Worm (Caenorhabditis elegans) whole organism, young adult: ENCODE data around the gene R74.2.

Source experiments
- B0035.1 ChIP-seq: sonication (generic microtip); optimal IDR thresholded peaks from 2 replicates; lab custom pipeline; 2016; ENCODE audit warnings: missing genetic modification characterization, mild to moderate bottlenecking, missing compliant biosample characterization, missing genotype, missing genetic modification reagents
- D2030.7 ChIP-seq: fragments of 200-800 bp; sonication (Bioruptor generic); IDR thresholded peaks from 2 replicates; pipeline ENCODE4 v1.3.6; 2022; ENCODE audit warnings: missing genetic modification reagents, missing genetic modification characterization, missing compliant biosample characterization
- F23B12.7 ChIP-seq: sonication (generic microtip); optimal IDR thresholded peaks from 2 replicates; lab custom pipeline; 2017; ENCODE audit warnings: missing genetic modification characterization, mild to moderate bottlenecking, missing compliant biosample characterization, antibody characterized with exemption, moderate library complexity; ENCODE audit not compliant: insufficient read depth
- F39B2.1 ChIP-seq: fragments of 200-800 bp; sonication (Bioruptor generic); IDR thresholded peaks from 2 replicates; pipeline ENCODE4 v1.3.6; 2022; ENCODE audit warnings: missing genetic modification reagents, missing genetic modification characterization, missing compliant biosample characterization
- F49E8.2 ChIP-seq: sonication (generic microtip); optimal IDR thresholded peaks from 3 replicates; lab custom pipeline; 2017; ENCODE audit warnings: missing genetic modification characterization, mild to moderate bottlenecking, missing compliant biosample characterization, antibody characterized with exemption, moderate library complexity; ENCODE audit not compliant: insufficient read depth
- F57A8.1 ChIP-seq: fragments of 200-800 bp; sonication (Bioruptor generic); optimal IDR thresholded peaks from 2 replicates; lab custom pipeline; 2018; ENCODE audit warnings: mild to moderate bottlenecking, missing genetic modification characterization, moderate library complexity, missing compliant biosample characterization
- K11D2.4 ChIP-seq: fragments of 200-800 bp; sonication (Bioruptor generic); IDR thresholded peaks from 2 replicates; pipeline ENCODE4 v1.3.6; 2022; ENCODE audit warnings: missing genetic modification reagents, missing genetic modification characterization, missing compliant biosample characterization
- T07F8.4 ChIP-seq: sonication (generic microtip); optimal IDR thresholded peaks from 2 replicates; lab custom pipeline; 2016; ENCODE audit warnings: mild to moderate bottlenecking, missing genetic modification characterization, moderate library complexity, missing compliant biosample characterization
- Y53G8AR.9 ChIP-seq: fragments of 200-800 bp; sonication (Bioruptor generic); conservative IDR thresholded peaks from 2 replicates; pipeline ENCODE4 v1.3.6; 2022; ENCODE audit warnings: missing genetic modification reagents, missing genetic modification characterization, missing compliant biosample characterization
- ama-1 ChIP-seq, 3 experiments: fragments of 150-350 bp in 1 of 3; sonication (generic microtip) in 2 of 3; optimal IDR thresholded peaks; 2 replicates each; lab custom pipeline; 2014 to 2018; ENCODE audit warnings: missing biosample characterization in 2 of 3, missing genetic modification characterization in 2 of 3, missing genetic modification reagents in 2 of 3
- atf-7 ChIP-seq: sonication (generic microtip); optimal IDR thresholded peaks from 2 replicates; lab custom pipeline; 2017; ENCODE audit warnings: mild to moderate bottlenecking, missing genetic modification characterization, missing compliant biosample characterization
- attf-3 ChIP-seq: fragments of 200-800 bp; sonication (Bioruptor generic); conservative IDR thresholded peaks from 2 replicates; pipeline ENCODE4 v1.3.6; 2022; ENCODE audit warnings: missing genetic modification reagents, missing genetic modification characterization, missing compliant biosample characterization
- attf-5 ChIP-seq: fragments of 200-800 bp; sonication (Bioruptor generic); optimal IDR thresholded peaks from 2 replicates; lab custom pipeline; 2018; ENCODE audit warnings: mild to moderate bottlenecking, missing genetic modification characterization, missing compliant biosample characterization
- cebp-1 ChIP-seq, 2 experiments: fragments of 200-800 bp in 1 of 2; sonication (Bioruptor generic) in 1 of 2; sonication (generic microtip) in 1 of 2; IDR thresholded peaks in 1 of 2; optimal IDR thresholded peaks in 1 of 2; 2 replicates each; pipeline versions ENCODE4 v1.3.6 to Lab custom; 2017 to 2022; ENCODE audit warnings: missing compliant biosample characterization in 2 of 2, missing genetic modification characterization in 2 of 2, mild to moderate bottlenecking in 1 of 2, missing genetic modification reagents in 1 of 2, moderate library complexity in 1 of 2
- ceh-100 ChIP-seq: fragments of 200-800 bp; sonication (Bioruptor generic); IDR thresholded peaks from 2 replicates; pipeline ENCODE4 v1.3.6; 2022; ENCODE audit warnings: missing genetic modification reagents, missing genetic modification characterization, missing compliant biosample characterization
- chd-7 ChIP-seq: sonication (generic microtip); optimal IDR thresholded peaks from 2 replicates; lab custom pipeline; 2016; ENCODE audit warnings: mild to moderate bottlenecking, missing genetic modification characterization, moderate library complexity, missing compliant biosample characterization
- die-1 ChIP-seq: sonication (generic microtip); optimal IDR thresholded peaks from 2 replicates; lab custom pipeline; 2016; ENCODE audit warnings: missing genotype, mild to moderate bottlenecking, missing genetic modification characterization, missing compliant biosample characterization
- hmg-1.2 ChIP-seq: fragments of 200-800 bp; sonication (Bioruptor generic); IDR thresholded peaks from 2 replicates; pipeline ENCODE4 v1.3.6; 2022; ENCODE audit warnings: missing genetic modification reagents, missing genetic modification characterization, missing compliant biosample characterization
- let-526 ChIP-seq: fragments of 200-800 bp; sonication (Bioruptor generic); IDR thresholded peaks from 2 replicates; pipeline ENCODE4 v1.3.6; 2022; ENCODE audit warnings: missing genetic modification reagents, missing genetic modification characterization, missing compliant biosample characterization
- let-607 ChIP-seq, 2 experiments: fragments of 200-800 bp in 1 of 2; sonication (Bioruptor generic) in 1 of 2; sonication (generic microtip) in 1 of 2; optimal IDR thresholded peaks; 2 replicates each; lab custom pipeline; 2016 to 2018; ENCODE audit warnings: mild to moderate bottlenecking in 2 of 2, missing compliant biosample characterization in 2 of 2, missing genetic modification characterization in 2 of 2, moderate library complexity in 2 of 2, missing genotype in 1 of 2
- lin-35 ChIP-seq, 3 experiments: fragments of 150-350 bp in 2 of 3; sonication (generic microtip) in 1 of 3; optimal IDR thresholded peaks; 2 replicates each; lab custom pipeline; 2014 to 2018; ENCODE audit warnings: missing biosample characterization in 3 of 3, missing genetic modification characterization in 3 of 3, missing genetic modification reagents in 3 of 3
- lsl-1 ChIP-seq: fragments of 200-800 bp; sonication (Bioruptor generic); optimal IDR thresholded peaks from 2 replicates; lab custom pipeline; 2018; ENCODE audit warnings: mild to moderate bottlenecking, missing genetic modification characterization, moderate library complexity, missing compliant biosample characterization
- madf-3 ChIP-seq: fragments of 200-800 bp; sonication (Bioruptor generic); IDR thresholded peaks from 2 replicates; pipeline ENCODE4 v1.3.6; 2022; ENCODE audit warnings: missing genetic modification reagents, missing genetic modification characterization, missing compliant biosample characterization
- madf-6 ChIP-seq: fragments of 200-800 bp; sonication (Bioruptor generic); IDR thresholded peaks from 2 replicates; pipeline ENCODE4 v1.3.6; 2022; ENCODE audit warnings: missing genetic modification reagents, missing genetic modification characterization, missing compliant biosample characterization
- madf-8 ChIP-seq: fragments of 200-800 bp; sonication (Bioruptor generic); conservative IDR thresholded peaks from 2 replicates; pipeline ENCODE4 v1.3.6; 2022; ENCODE audit warnings: missing genetic modification reagents, missing genetic modification characterization, missing compliant biosample characterization
- mel-28 ChIP-seq: sonication (generic microtip); optimal IDR thresholded peaks from 2 replicates; lab custom pipeline; 2016; ENCODE audit warnings: borderline replicate concordance, mild to moderate bottlenecking, missing genetic modification characterization, missing compliant biosample characterization
- mes-4 ChIP-seq: sonication (generic microtip); optimal IDR thresholded peaks from 2 replicates; lab custom pipeline; 2016; ENCODE audit warnings: missing genotype, missing genetic modification characterization, missing compliant biosample characterization
- nfya-1 ChIP-seq: sonication (generic microtip); optimal IDR thresholded peaks from 2 replicates; lab custom pipeline; 2017; ENCODE audit warnings: antibody characterized with exemption, missing compliant biosample characterization, missing genetic modification characterization, borderline replicate concordance; ENCODE audit not compliant: insufficient read depth
- nhr-27 ChIP-seq: fragments of 200-800 bp; sonication (Bioruptor generic); optimal IDR thresholded peaks from 2 replicates; lab custom pipeline; 2018; ENCODE audit warnings: mild to moderate bottlenecking, missing genetic modification characterization, moderate library complexity, missing compliant biosample characterization
- nhr-80 ChIP-seq: sonication (generic microtip); optimal IDR thresholded peaks from 2 replicates; lab custom pipeline; 2016; ENCODE audit warnings: missing genetic modification characterization, missing compliant biosample characterization
- pbrm-1 ChIP-seq: fragments of 200-800 bp; sonication (Bioruptor generic); IDR thresholded peaks from 2 replicates; pipeline ENCODE4 v1.3.6; 2022; ENCODE audit warnings: missing genetic modification reagents, missing genetic modification characterization, missing compliant biosample characterization
- pha-4 ChIP-seq: fragments of 150-350 bp; sonication (generic microtip); optimal IDR thresholded peaks from 2 replicates; lab custom pipeline; 2014; ENCODE audit warnings: missing biosample characterization, missing genetic modification reagents, missing genetic modification characterization
- sdz-38 ChIP-seq: sonication (generic microtip); optimal IDR thresholded peaks from 2 replicates; lab custom pipeline; 2016; ENCODE audit warnings: missing genotype, missing genetic modification characterization, missing compliant biosample characterization
- somi-1 ChIP-seq: fragments of 200-800 bp; sonication (Bioruptor generic); optimal IDR thresholded peaks from 2 replicates; lab custom pipeline; 2018; ENCODE audit warnings: mild to moderate bottlenecking, missing genetic modification characterization, missing compliant biosample characterization
- tlf-1 ChIP-seq: fragments of 200-800 bp; sonication (Bioruptor generic); optimal IDR thresholded peaks from 2 replicates; lab custom pipeline; 2018; ENCODE audit warnings: mild to moderate bottlenecking, missing genetic modification characterization, missing compliant biosample characterization
- unc-62 ChIP-seq: fragments of 150-350 bp; optimal IDR thresholded peaks from 2 replicates; lab custom pipeline; 2014; ENCODE audit warnings: missing biosample characterization, missing genetic modification reagents, missing genetic modification characterization
- xnd-1 ChIP-seq: sonication (generic microtip); optimal IDR thresholded peaks from 2 replicates; lab custom pipeline; 2016; ENCODE audit warnings: missing genotype, missing genetic modification reagents, missing genetic modification characterization, missing compliant biosample characterization
- ztf-18 ChIP-seq: sonication (generic microtip); optimal IDR thresholded peaks from 2 replicates; lab custom pipeline; 2016; ENCODE audit warnings: missing genotype, mild to moderate bottlenecking, missing genetic modification characterization, missing compliant biosample characterization
- ztf-25 ChIP-seq: fragments of 200-800 bp; sonication (Bioruptor generic); IDR thresholded peaks from 2 replicates; pipeline ENCODE4 v1.3.6; 2022; ENCODE audit warnings: missing genetic modification reagents, missing genetic modification characterization, missing compliant biosample characterization
- ztf-26 ChIP-seq: sonication (generic microtip); optimal IDR thresholded peaks from 2 replicates; lab custom pipeline; 2017; ENCODE audit warnings: missing genetic modification characterization, missing compliant biosample characterization
- ztf-28 ChIP-seq: fragments of 200-800 bp; sonication (Bioruptor generic); IDR thresholded peaks from 2 replicates; pipeline ENCODE4 v1.3.6; 2022; ENCODE audit warnings: missing genetic modification reagents, missing genetic modification characterization, missing compliant biosample characterization
- ztf-3 ChIP-seq: fragments of 200-800 bp; sonication (Bioruptor generic); optimal IDR thresholded peaks from 2 replicates; lab custom pipeline; 2018; ENCODE audit warnings: mild to moderate bottlenecking, missing genetic modification characterization, missing compliant biosample characterization

The R74.2 gene

DNA sequence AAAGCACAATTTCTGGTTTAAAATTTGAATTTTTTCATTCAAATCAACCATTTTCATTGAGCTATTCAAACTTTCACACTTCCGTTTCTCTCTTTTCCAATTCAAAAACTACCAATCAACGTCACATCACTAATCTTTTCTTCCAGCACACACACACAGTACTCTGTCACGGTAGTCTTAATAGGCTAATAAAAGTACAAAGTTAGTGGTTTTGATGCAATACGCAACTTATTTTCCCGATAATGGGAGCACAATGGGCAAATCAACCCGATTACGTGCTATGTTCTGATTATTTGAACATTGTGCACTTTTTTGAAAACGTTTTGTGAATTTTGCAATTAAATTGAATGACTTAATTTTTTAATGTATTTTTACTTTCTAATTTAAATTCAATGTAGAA, 39.4 kb downstream of the R74.2 start:
- TF ChIP-seq Y53G8AR.9 (GFP tag; lab: Robert Waterston, UW) (no peak), nhr-80 (tag; lab: Kevin White, UChicago) (peak; percentile 65), cebp-1 (GFP tag; IDR thresholded peaks at IDR 0.05; lab: Robert Waterston, UW) (no peak), cebp-1 (tag; optimal IDR thresholded peaks at IDR 0.05; lab: Kevin White, UChicago) (no peak), tlf-1 (GFP tag; lab: Kevin White, UChicago) (no peak), B0035.1 (tag; lab: Kevin White, UChicago) (no peak), ztf-28 (GFP tag; lab: Robert Waterston, UW) (no peak), ztf-3 (GFP tag; lab: Kevin White, UChicago) (no peak), chd-7 (tag; lab: Kevin White, UChicago) (no peak)

DNA sequence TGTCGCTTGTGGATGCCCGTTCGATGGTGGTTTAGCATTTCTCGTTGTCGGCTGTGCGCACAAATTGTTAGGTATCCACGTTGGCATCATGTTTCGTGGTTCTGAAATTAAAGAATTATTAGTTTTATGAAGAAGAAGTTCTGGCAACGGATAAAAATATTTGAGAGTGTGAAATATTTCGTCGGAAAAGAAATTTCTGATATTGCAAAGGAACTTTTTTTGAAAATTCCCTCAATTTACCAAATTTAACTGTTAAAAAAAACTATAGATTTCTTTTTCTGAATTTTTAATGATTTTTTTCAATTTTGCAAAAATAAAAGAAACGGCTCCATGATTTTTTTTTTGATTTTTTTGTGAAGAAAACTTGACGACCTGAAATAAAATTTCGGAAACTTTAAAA, 40.0 kb downstream of the R74.2 start, which contains the start of gene mpk-1:
mpk-1 (minus strand) TSS at position 101 of the 400 bp plus-strand sequence.
- TF ChIP-seq T07F8.4 (tag; lab: Kevin White, UChicago): no peak
- TF ChIP-seq attf-5 (GFP tag; lab: Kevin White, UChicago): no peak
- no peak for TF ChIP-seq die-1 (tag; lab: Kevin White, UChicago)
- TF ChIP-seq atf-7 (tag; lab: Kevin White, UChicago): no peak
- no peak for TF ChIP-seq F57A8.1 (GFP tag; lab: Kevin White, UChicago)
- TF ChIP-seq nfya-1: no peak
- TF ChIP-seq somi-1 (GFP tag; lab: Kevin White, UChicago): no peak
- no peak for TF ChIP-seq let-526 (GFP tag; lab: Robert Waterston, UW)
- TF ChIP-seq attf-3: no peak
- TF ChIP-seq lin-35 (GFP tag; optimal IDR thresholded peaks at IDR 0.05; lab: Kevin White, UChicago): no peak
- no peak for TF ChIP-seq madf-3 (GFP tag; lab: Robert Waterston, UW)
- TF ChIP-seq ceh-100 (GFP tag; lab: Robert Waterston, UW): no peak
- TF ChIP-seq pbrm-1 (GFP tag; lab: Robert Waterston, UW): no peak
- no peak for TF ChIP-seq K11D2.4 (GFP tag; lab: Robert Waterston, UW)
- no peak for TF ChIP-seq ztf-18 (tag; lab: Kevin White, UChicago)
- TF ChIP-seq let-607 (tag; optimal IDR thresholded peaks at IDR 0.05; lab: Kevin White, UChicago): no peak
- TF ChIP-seq ztf-25 (GFP tag; lab: Robert Waterston, UW): no peak
- no peak for TF ChIP-seq mel-28
- no peak for TF ChIP-seq nhr-27 (tag; lab: Kevin White, UChicago)

DNA sequence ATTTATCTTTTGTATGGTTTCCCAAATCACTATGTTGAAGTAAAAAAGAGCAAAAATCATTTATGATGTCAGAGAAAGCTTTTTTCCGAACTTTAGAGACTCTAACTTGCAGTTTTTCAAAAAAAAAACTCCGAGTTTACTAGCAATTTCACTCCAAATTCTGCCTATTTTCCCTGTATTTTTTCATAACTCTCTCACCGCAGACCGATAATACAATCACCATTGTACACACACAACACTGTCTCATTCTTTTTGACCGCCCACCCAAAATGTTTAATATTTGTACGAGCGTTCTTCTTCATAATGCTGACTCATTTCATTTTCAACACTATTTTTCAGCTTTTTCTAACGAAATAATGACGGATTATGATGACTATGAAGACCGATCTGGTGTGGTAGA, 40.9 kb downstream of the R74.2 start, which contains the start of gene F43C1.5:
F43C1.5 (plus strand) TSS at position 301 of the 400 bp plus-strand sequence.
- TF ChIP-seq sdz-38 (no peak), ztf-26 (tag; lab: Kevin White, UChicago) (no peak), F23B12.7 (tag; lab: Kevin White, UChicago) (no peak), cebp-1 (GFP tag; IDR thresholded peaks at IDR 0.05; lab: Robert Waterston, UW) (no peak), cebp-1 (tag; optimal IDR thresholded peaks at IDR 0.05; lab: Kevin White, UChicago) (no peak), F39B2.1 (no peak), mel-28 (no peak), unc-62 (GFP tag; lab: Kevin White, UChicago) (no peak)

DNA sequence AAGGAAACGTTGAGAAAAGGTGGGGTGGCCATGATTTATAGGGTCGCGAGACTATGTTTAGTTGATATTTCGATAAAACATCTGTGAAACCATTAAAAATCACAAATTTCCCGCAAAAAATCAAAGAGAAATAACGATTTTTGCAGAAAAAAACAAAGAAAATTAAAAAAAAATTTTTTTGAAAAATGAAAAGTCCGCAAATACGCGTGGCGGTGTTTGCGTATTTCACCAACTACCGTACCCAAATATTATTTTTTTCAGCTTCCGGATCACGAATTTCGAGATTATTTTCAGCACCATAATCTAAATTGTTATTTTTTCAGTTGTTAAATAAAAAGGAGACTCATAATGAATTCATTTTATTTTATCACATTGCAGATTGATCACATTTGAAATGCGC, 42.1 kb downstream of the R74.2 start:
- TF ChIP-seq xnd-1 (tag; lab: Kevin White, UChicago) (peak; percentile 15), hmg-1.2 (GFP tag; lab: Robert Waterston, UW) (0 out of 2 replicates have a peak, but pooled peaks have one; percentile 19), ztf-25 (GFP tag; lab: Robert Waterston, UW) (no peak), madf-8 (0 out of 2 replicates have a peak, but pooled peaks have one; percentile 22), B0035.1 (tag; lab: Kevin White, UChicago) (no peak), D2030.7 (GFP tag; lab: Robert Waterston, UW) (peak; percentile 27; the same call in 1 of the 2 replicates), pha-4 (tag; lab: Kevin White, UChicago) (no peak), F49E8.2 (no peak), ama-1 (optimal IDR thresholded peaks at IDR 0.05; lab: Kevin White, UChicago) (no peak), ama-1 (GFP tag; optimal IDR thresholded peaks at IDR 0.05; lab: Kevin White, UChicago) (no peak), mes-4 (tag; lab: Kevin White, UChicago) (no peak), madf-6 (GFP tag; lab: Robert Waterston, UW) (peak; percentile 61), atf-7 (tag; lab: Kevin White, UChicago) (no peak), lsl-1 (GFP tag; lab: Kevin White, UChicago) (peak; percentile 88), mel-28 (no peak)
